Worm (Caenorhabditis elegans): ENCODE data around the gene Y47D7A.3.

ce11 chrV:4372986-4373385, 37.8 kb upstream of the Y47D7A.3 start:
- no peak for TF ChIP-seq nhr-237 (tag; optimal IDR thresholded peaks at IDR 0.05)
- no peak for TF ChIP-seq elt-1 (tag; optimal IDR thresholded peaks at IDR 0.05)
- TF ChIP-seq ceh-28 (tag; optimal IDR thresholded peaks at IDR 0.05), result no peak
- TF ChIP-seq pqm-1 (tag; optimal IDR thresholded peaks at IDR 0.05), result no peak
- TF ChIP-seq nhr-23 (tag; optimal IDR thresholded peaks at IDR 0.05), result no peak
- TF ChIP-seq nhr-12 (tag; optimal IDR thresholded peaks at IDR 0.05), result no peak

Measured in whole organism, L3 larva.